Worm (Caenorhabditis elegans): Measurements from ENCODE around the gene gst-7.

DNA sequence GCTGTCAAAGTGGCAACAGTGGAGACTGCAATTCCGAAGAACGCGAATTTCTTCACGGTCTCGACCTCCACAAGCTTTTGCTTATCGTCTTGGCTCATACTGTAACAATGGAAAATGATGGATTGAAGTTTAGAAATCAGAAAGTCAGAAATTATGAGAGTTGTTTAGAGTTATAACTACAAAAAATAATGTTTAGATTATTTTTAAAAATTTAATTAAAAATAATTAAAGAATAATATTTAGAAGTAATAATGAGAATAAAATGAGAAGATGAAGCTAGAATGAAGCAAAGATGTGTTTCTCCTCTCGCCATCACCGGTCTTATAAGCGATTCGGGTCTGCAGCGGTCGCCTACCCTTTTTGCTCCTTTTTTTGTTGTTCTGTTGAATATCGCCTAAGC, 8.8 kb upstream of the gst-7 start, which contains the start of gene col-73:
- no peak for TF ChIP-seq pha-4 (tag; optimal IDR thresholded peaks at IDR 0.05)
- TF ChIP-seq nfya-1 (tag; optimal IDR thresholded peaks at IDR 0.05; ENCODE audit: insufficient read depth) = no peak
- TF ChIP-seq snpc-4 (tag; optimal IDR thresholded peaks at IDR 0.05) = no peak
- no peak for TF ChIP-seq unc-62 (GFP tag; optimal IDR thresholded peaks at IDR 0.05)
- TF ChIP-seq fkh-2 (tag; optimal IDR thresholded peaks at IDR 0.05) = no peak
